Worm (Caenorhabditis elegans) whole organism, L4 larva: Measurements from ENCODE around the gene unc-42.

Source experiments
- D1046.2 ChIP-seq: fragments of 200-800 bp; sonication (Bioruptor generic); IDR thresholded peaks from 2 replicates; pipeline ENCODE4 v1.3.6; 2022; ENCODE audit warnings: missing genetic modification characterization, missing compliant biosample characterization
- F44E2.7 ChIP-seq: fragments of 200-800 bp; sonication (Bioruptor generic); IDR thresholded peaks from 2 replicates; pipeline ENCODE4 v2.1.2; 2022; ENCODE audit warnings: missing genetic modification characterization, missing compliant biosample characterization
- T26A8.4 ChIP-seq: fragments of 200-800 bp; sonication (Bioruptor generic); IDR thresholded peaks from 2 replicates; pipeline ENCODE4 v1.3.6; 2022; ENCODE audit warnings: missing genetic modification characterization, missing compliant biosample characterization
- ZK546.5 ChIP-seq, 2 experiments: sonication (generic microtip); optimal IDR thresholded peaks; 2 replicates each; lab custom pipeline; 2017; ENCODE audit warnings: missing biosample characterization in 2 of 2, missing genetic modification characterization in 2 of 2
- ama-1 ChIP-seq: fragments of 150-350 bp; optimal IDR thresholded peaks from 2 replicates; lab custom pipeline; 2014; ENCODE audit warnings: inconsistent platforms, mixed read lengths
- arid-1 ChIP-seq: fragments of 200-800 bp; sonication (Bioruptor generic); conservative IDR thresholded peaks from 2 replicates; pipeline ENCODE4 v1.3.6; 2022; ENCODE audit warnings: missing genetic modification reagents, missing genetic modification characterization, missing compliant biosample characterization
- ceh-32 ChIP-seq: sonication (generic microtip); optimal IDR thresholded peaks from 2 replicates; lab custom pipeline; 2016; ENCODE audit warnings: mild to moderate bottlenecking, missing genetic modification characterization, missing compliant biosample characterization; ENCODE audit not compliant: poor library complexity
- ctbp-1 ChIP-seq: fragments of 200-800 bp; sonication (Bioruptor generic); IDR thresholded peaks from 2 replicates; pipeline ENCODE4 v1.3.6; 2022; ENCODE audit warnings: missing genetic modification reagents, missing genetic modification characterization, missing compliant biosample characterization
- daf-16 ChIP-seq, 3 experiments: sonication (generic microtip); optimal IDR thresholded peaks; 2 replicates each; lab custom pipeline; 2016 to 2017; ENCODE audit warnings: missing genetic modification characterization in 3 of 3, missing genetic modification reagents in 3 of 3, mild to moderate bottlenecking in 2 of 3, missing compliant biosample characterization in 2 of 3, missing biosample characterization in 1 of 3, moderate library complexity in 1 of 3
- dve-1 ChIP-seq: sonication (generic microtip); optimal IDR thresholded peaks from 2 replicates; lab custom pipeline; 2017; ENCODE audit warnings: antibody characterized with exemption, mild to moderate bottlenecking, missing genetic modification characterization, missing compliant biosample characterization; ENCODE audit not compliant: insufficient read depth
- hif-1 ChIP-seq, 2 experiments: sonication (generic microtip); optimal IDR thresholded peaks; 2 replicates each; lab custom pipeline; 2016 to 2017; ENCODE audit warnings: missing compliant biosample characterization in 2 of 2, missing genetic modification characterization in 2 of 2, missing genetic modification reagents in 2 of 2, missing genotype in 2 of 2, mild to moderate bottlenecking in 1 of 2
- jun-1 ChIP-seq: fragments of 150-350 bp; optimal IDR thresholded peaks from 2 replicates; lab custom pipeline; 2014; ENCODE audit warnings: missing biosample characterization, missing genetic modification reagents, missing genetic modification characterization
- lin-38 ChIP-seq: fragments of 200-800 bp; sonication (Bioruptor generic); IDR thresholded peaks from 2 replicates; pipeline ENCODE4 v1.3.6; 2022; ENCODE audit warnings: missing genetic modification reagents, missing genetic modification characterization, missing compliant biosample characterization
- lir-3 ChIP-seq: sonication (generic microtip); optimal IDR thresholded peaks from 2 replicates; lab custom pipeline; 2016; ENCODE audit warnings: mild to moderate bottlenecking, missing genetic modification characterization, missing compliant biosample characterization
- mes-2 ChIP-seq: sonication (generic microtip); optimal IDR thresholded peaks from 2 replicates; lab custom pipeline; 2016; ENCODE audit warnings: missing genotype, mild to moderate bottlenecking, missing genetic modification characterization, missing compliant biosample characterization; ENCODE audit not compliant: poor library complexity, severe bottlenecking
- nhr-10 ChIP-seq: fragments of 150-350 bp; optimal IDR thresholded peaks from 2 replicates; lab custom pipeline; 2014; ENCODE audit warnings: missing biosample characterization, missing genetic modification characterization
- nhr-102 ChIP-seq: sonication (generic microtip); optimal IDR thresholded peaks from 2 replicates; lab custom pipeline; 2016; ENCODE audit warnings: mild to moderate bottlenecking, missing genetic modification characterization, moderate library complexity, missing compliant biosample characterization
- nhr-11 ChIP-seq: fragments of 150-350 bp; optimal IDR thresholded peaks from 2 replicates; lab custom pipeline; 2014; ENCODE audit warnings: missing biosample characterization, missing genetic modification characterization
- nhr-25 ChIP-seq: sonication (generic microtip); optimal IDR thresholded peaks from 2 replicates; lab custom pipeline; 2017; ENCODE audit warnings: missing genetic modification characterization, mild to moderate bottlenecking, missing compliant biosample characterization, antibody characterized with exemption, moderate library complexity, borderline replicate concordance; ENCODE audit not compliant: insufficient read depth
- nhr-6 ChIP-seq: fragments of 150-350 bp; optimal IDR thresholded peaks from 2 replicates; lab custom pipeline; 2014; ENCODE audit warnings: missing biosample characterization, missing genetic modification characterization
- nhr-76 ChIP-seq: fragments of 150-350 bp; optimal IDR thresholded peaks from 2 replicates; lab custom pipeline; 2014; ENCODE audit warnings: missing biosample characterization, missing genetic modification characterization
- saeg-2 ChIP-seq: fragments of 200-800 bp; sonication (Bioruptor generic); IDR thresholded peaks from 2 replicates; pipeline ENCODE4 v1.3.6; 2022; ENCODE audit warnings: missing genetic modification reagents, missing genetic modification characterization, missing compliant biosample characterization
- set-16 ChIP-seq: fragments of 200-800 bp; sonication (Bioruptor generic); IDR thresholded peaks from 2 replicates; pipeline ENCODE4 v1.3.6; 2022; ENCODE audit warnings: missing genetic modification reagents, missing genetic modification characterization, missing compliant biosample characterization
- snpc-1.2 ChIP-seq: fragments of 200-800 bp; sonication (Bioruptor generic); IDR thresholded peaks from 2 replicates; pipeline ENCODE4 v1.3.6; 2022; ENCODE audit warnings: missing genetic modification reagents, missing genetic modification characterization, missing compliant biosample characterization
- tag-97 ChIP-seq: fragments of 200-800 bp; sonication (Bioruptor generic); IDR thresholded peaks from 2 replicates; pipeline ENCODE4 v1.3.6; 2022; ENCODE audit warnings: missing genetic modification characterization, missing compliant biosample characterization
- unc-62 ChIP-seq, 3 experiments: fragments of 150-350 bp in 1 of 3; sonication (generic microtip); optimal IDR thresholded peaks in 2 of 3; peaks in 1 of 3; 1 replicate in 1 of 3; 2 replicates in 2 of 3; lab custom pipeline; 2014 to 2017; ENCODE audit warnings: missing biosample characterization in 3 of 3, missing genetic modification characterization in 3 of 3, missing genetic modification reagents in 3 of 3, missing genotype in 1 of 3

Gene unc-42

DNA sequence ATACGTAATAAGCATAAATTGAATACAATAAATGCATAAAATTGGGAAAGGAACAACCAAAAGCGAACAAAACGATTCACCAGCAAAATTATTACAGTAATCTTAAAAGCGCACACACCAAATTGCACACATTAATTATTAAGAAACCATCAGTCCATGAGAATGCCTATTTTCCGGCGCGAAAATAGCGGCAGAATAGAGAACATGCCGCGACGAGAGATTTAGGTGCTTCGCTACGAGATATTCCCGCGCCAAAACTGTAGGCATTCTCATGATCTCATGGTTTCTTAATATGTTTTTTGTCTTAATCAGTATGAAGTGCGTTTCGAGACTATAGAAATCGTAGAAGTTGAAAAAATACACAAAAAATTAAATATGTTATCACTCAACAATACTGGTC is 15.0 kb upstream of the unc-42 start:
- TF ChIP-seq nhr-11 (tag; lab: Kevin White, UChicago) (no peak), nhr-25 (no peak), F44E2.7 (GFP tag; lab: Robert Waterston, UW) (no peak), arid-1 (GFP tag; lab: Robert Waterston, UW) (no peak), D1046.2 (GFP tag; lab: Robert Waterston, UW) (no peak)

ce11 chrV:9782969-9783368 is 13.8 kb upstream of the unc-42 start, which contains the start of gene F46B6.5:
F46B6.5 (minus strand) TSS chrV:9783069.
- TF ChIP-seq ceh-32 (tag; lab: Kevin White, UChicago) = no peak
- TF ChIP-seq, all 104 proteins: peak for 0

- TF ChIP-seq snpc-1.2 (GFP tag; lab: Robert Waterston, UW) (no peak), T26A8.4 (GFP tag; lab: Robert Waterston, UW) (no peak), set-16 (GFP tag; lab: Robert Waterston, UW) (no peak), unc-62 (GFP tag; optimal IDR thresholded peaks at IDR 0.05 in 1 of 2; lab: Kevin White, UChicago) (peak in 1 of 2 experiments; percentile 91), unc-62 (tag; optimal IDR thresholded peaks at IDR 0.05; lab: Kevin White, UChicago) (no peak)
Measured at ce11 chrV:9782045-9782444, 12.9 kb upstream of the unc-42 start.

- TF ChIP-seq set-16 (GFP tag; lab: Robert Waterston, UW) (no peak), tag-97 (no peak), arid-1 (GFP tag; lab: Robert Waterston, UW) (no peak), nhr-11 (tag; lab: Kevin White, UChicago) (no peak), lin-38 (GFP tag; lab: Robert Waterston, UW) (no peak), D1046.2 (GFP tag; lab: Robert Waterston, UW) (no peak), ZK546.5 (tag; optimal IDR thresholded peaks at IDR 0.05; lab: Kevin White, UChicago) (no peak), ama-1 (lab: Kevin White, UChicago) (no peak), saeg-2 (GFP tag; lab: Robert Waterston, UW) (no peak)
Measured at ce11 chrV:9779418-9779817, 10.2 kb upstream of the unc-42 start, which contains the start of gene F46B6.4. F46B6.4 (minus strand) TSS chrV:9779518.

DNA sequence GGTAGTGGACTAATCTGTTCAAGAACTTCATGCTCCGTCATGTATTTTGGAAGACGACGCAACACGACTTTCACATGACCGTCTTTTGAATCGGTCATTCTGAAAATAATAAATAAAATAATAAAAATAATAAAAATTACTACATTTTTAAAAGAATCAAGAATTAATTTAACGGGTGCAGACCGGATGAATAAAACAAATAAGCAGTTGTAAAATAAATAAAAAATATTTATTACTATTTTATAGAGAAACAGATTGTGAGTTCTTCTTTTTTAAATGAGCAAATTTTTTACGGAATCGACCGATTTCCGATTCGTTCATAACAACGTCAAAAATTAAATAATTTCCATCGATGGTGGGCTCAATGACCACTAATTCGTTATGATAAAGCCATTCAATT is 8.5 kb upstream of the unc-42 start, which contains the start of gene smg-4:
Gene smg-4, minus strand, starts transcription at position 101 of the 400 bp plus-strand sequence.
- TF ChIP-seq nhr-102 (tag; lab: Kevin White, UChicago) = no peak
- no peak for TF ChIP-seq mes-2 (tag; lab: Kevin White, UChicago)
- TF ChIP-seq lir-3 = no peak
- no peak for TF ChIP-seq nhr-10
- no peak for TF ChIP-seq nhr-25
- no peak for TF ChIP-seq nhr-6 (tag; lab: Kevin White, UChicago)
- no peak for TF ChIP-seq hif-1 (tag; optimal IDR thresholded peaks at IDR 0.05; lab: Kevin White, UChicago)

- TF ChIP-seq unc-62 (GFP tag; optimal IDR thresholded peaks at IDR 0.05 in 1 of 2; lab: Kevin White, UChicago) (peak in 1 of 2 experiments; percentile 38), unc-62 (tag; optimal IDR thresholded peaks at IDR 0.05; lab: Kevin White, UChicago) (no peak), ceh-32 (tag; lab: Kevin White, UChicago) (no peak), jun-1 (tag; lab: Kevin White, UChicago) (no peak)
- TF ChIP-seq, all 104 proteins: peak for 1
Measured at ce11 chrV:9775734-9776133, 6.5 kb upstream of the unc-42 start, which contains the start of gene F46B6.12. F46B6.12 (minus strand) TSS chrV:9775834.

- TF ChIP-seq ctbp-1 (GFP tag; lab: Robert Waterston, UW) (0 out of 2 replicates have a peak, but pooled peaks have one; percentile 40), daf-16 (GFP tag; optimal IDR thresholded peaks at IDR 0.05; lab: Kevin White, UChicago) (no peak), daf-16 (tag; optimal IDR thresholded peaks at IDR 0.05; lab: Kevin White, UChicago) (no peak), dve-1 (tag; lab: Kevin White, UChicago) (no peak), nhr-76 (tag; lab: Kevin White, UChicago) (no peak), nhr-6 (tag; lab: Kevin White, UChicago) (no peak)
Measured at ce11 chrV:9771970-9772369, 2.8 kb upstream of the unc-42 start, which contains the start of gene F46B6.2. F46B6.2 (plus strand) TSS chrV:9772285.
